Fruit fly (Drosophila melanogaster): ENCODE data around the gene Ubx.

The Ubx gene

dm6 chr3R:16748558-16749172 is 14.4 kb upstream of the Ubx start (continued):
- TF ChIP-seq Ets97D (GFP tag; optimal IDR thresholded peaks at IDR 0.05) (peak; percentile 39), pita (GFP tag; optimal IDR thresholded peaks at IDR 0.05) (peak; percentile 58), CG18764 (GFP tag; optimal IDR thresholded peaks at IDR 0.05) (peak; percentile 3), D (optimal IDR thresholded peaks at IDR 0.05) (no peak), D (GFP tag; optimal IDR thresholded peaks at IDR 0.05) (peak; percentile 8), CG16815 (GFP tag; optimal IDR thresholded peaks at IDR 0.05) (no peak), Hmr (GFP tag; optimal IDR thresholded peaks at IDR 0.05) (peak; percentile 33), CG2875 (GFP tag; optimal IDR thresholded peaks at IDR 0.05) (no peak), fd96Cb (tag; optimal IDR thresholded peaks at IDR 0.05) (peak; percentile 27), salm (tag; optimal IDR thresholded peaks at IDR 0.05) (no peak), onecut (GFP tag; IDR thresholded peaks at IDR 0.05) (peak; percentile 49), CG1529 (GFP tag; optimal IDR thresholded peaks at IDR 0.05) (no peak), CG15696 (tag; optimal IDR thresholded peaks at IDR 0.05) (peak; percentile 67), CG10267 (tag; optimal IDR thresholded peaks at IDR 0.05) (peak; percentile 40), NC2β (GFP tag; optimal IDR thresholded peaks at IDR 0.05) (peak; percentile 56), tap (tag; optimal IDR thresholded peaks at IDR 0.05) (no peak), CG8089 (GFP tag; optimal IDR thresholded peaks at IDR 0.05) (peak; percentile 47), Kr (GFP tag; optimal IDR thresholded peaks at IDR 0.05) (no peak), HLH4C (GFP tag; IDR thresholded peaks at IDR 0.05; ENCODE audit: partially characterized antibody) (no peak), Hr3 (GFP tag; optimal IDR thresholded peaks at IDR 0.05) (peak; percentile 27), trh (GFP tag; optimal IDR thresholded peaks at IDR 0.05) (peak; percentile 31), trem (tag; optimal IDR thresholded peaks at IDR 0.05) (peak; percentile 2), jing (GFP tag; optimal IDR thresholded peaks at IDR 0.05) (no peak), Elba2 (GFP tag; optimal IDR thresholded peaks at IDR 0.05) (no peak), CG10209 (GFP tag; optimal IDR thresholded peaks at IDR 0.05) (no peak), CG10147 (GFP tag; optimal IDR thresholded peaks at IDR 0.05) (no peak), tup (GFP tag; optimal IDR thresholded peaks at IDR 0.05) (no peak), gsb-n (tag; optimal IDR thresholded peaks at IDR 0.05) (peak; percentile 14), gfzf (GFP tag; optimal IDR thresholded peaks at IDR 0.05) (peak; percentile 4), C15 (GFP tag; IDR thresholded peaks at IDR 0.05) (no peak), exex (tag; optimal IDR thresholded peaks at IDR 0.05) (no peak), Fer2 (tag; optimal IDR thresholded peaks at IDR 0.05) (no peak), croc (GFP tag; conservative IDR thresholded peaks at IDR 0.05) (no peak), CG12299 (tag; optimal IDR thresholded peaks at IDR 0.05) (no peak), Nf-YB (GFP tag; optimal IDR thresholded peaks at IDR 0.05) (peak; percentile 36), CG17612 (GFP tag; IDR thresholded peaks at IDR 0.05) (no peak), chm (GFP tag; IDR thresholded peaks at IDR 0.05) (no peak), Dip3 (GFP tag; optimal IDR thresholded peaks at IDR 0.05) (peak; percentile 3), CG18262 (tag; optimal IDR thresholded peaks at IDR 0.05) (peak; percentile 33), gce (GFP tag; IDR thresholded peaks at IDR 0.05) (no peak), CG2129 (GFP tag; IDR thresholded peaks at IDR 0.05; ENCODE audit: partially characterized antibody) (no peak), YL-1 (GFP tag; optimal IDR thresholded peaks at IDR 0.05) (no peak), CG7372 (GFP tag; IDR thresholded peaks at IDR 0.05) (no peak), ac (GFP tag; optimal IDR thresholded peaks at IDR 0.05) (no peak), CG7745 (tag; optimal IDR thresholded peaks at IDR 0.05) (no peak), E2f2 (GFP tag; IDR thresholded peaks at IDR 0.05) (peak; percentile 18; the same call in 1 of the 2 replicates), sima (GFP tag; optimal IDR thresholded peaks at IDR 0.05) (no peak), yki (optimal IDR thresholded peaks at IDR 0.05) (no peak), CG13624 (GFP tag; optimal IDR thresholded peaks at IDR 0.05) (peak; percentile 13), Gug (GFP tag; IDR thresholded peaks at IDR 0.05) (0 out of 4 replicates have a peak, but pooled peaks have one; percentile 5), phol (tag; optimal IDR thresholded peaks at IDR 0.05) (peak; percentile 35)

Data from whole organism, embryonic.